Worm (Caenorhabditis elegans): ENCODE measurements around the gene T07E3.3.
A peak's percentile ranks its signal among the peaks of the same experiment; 100 is the strongest.

Gene T07E3.3

ce11 chrIII:6887574-6887973 lies 16.1 kb upstream of the T07E3.3 start (continued):
- TF ChIP-seq ceh-40 (GFP tag; IDR thresholded peaks at IDR 0.05): 0 out of 2 replicates have a peak, but pooled peaks have one; percentile 62
- peak; percentile 46 for TF ChIP-seq tlf-1 (GFP tag; optimal IDR thresholded peaks at IDR 0.05)
- peak; percentile 41 for TF ChIP-seq ztf-26 (tag; optimal IDR thresholded peaks at IDR 0.05)
- TF ChIP-seq nhr-90 (tag; optimal IDR thresholded peaks at IDR 0.05): peak; percentile 86
- TF ChIP-seq ceh-100 (GFP tag; IDR thresholded peaks at IDR 0.05): 0 out of 2 replicates have a peak, but pooled peaks have one; percentile 56
- TF ChIP-seq attf-6 (GFP tag; IDR thresholded peaks at IDR 0.05): no peak
- peak; percentile 40 for TF ChIP-seq nhr-27 (tag; optimal IDR thresholded peaks at IDR 0.05)
- peak; percentile 66 for TF ChIP-seq F52B5.7 (tag; optimal IDR thresholded peaks at IDR 0.05)
- no peak for TF ChIP-seq B0019.2 (GFP tag; conservative IDR thresholded peaks at IDR 0.05)
- TF ChIP-seq F37B4.10 (GFP tag; IDR thresholded peaks at IDR 0.05): 0 out of 2 replicates have a peak, but pooled peaks have one; percentile 62
- TF ChIP-seq bed-1 (GFP tag; IDR thresholded peaks at IDR 0.05): no peak
- TF ChIP-seq K11D2.4 (GFP tag; IDR thresholded peaks at IDR 0.05): no peak; the same call in 1 of the 2 replicates
- TF ChIP-seq Y53G8AR.9 (GFP tag; conservative IDR thresholded peaks at IDR 0.05): peak; percentile 62; the same call in 1 of the 2 replicates
- TF ChIP-seq lin-26 (GFP tag; IDR thresholded peaks at IDR 0.05): peak; percentile 96
- TF ChIP-seq T07F8.4 (tag; optimal IDR thresholded peaks at IDR 0.05): no peak
- no peak for TF ChIP-seq B0336.3 (GFP tag; IDR thresholded peaks at IDR 0.05)
- TF ChIP-seq hmg-1.2 (GFP tag; IDR thresholded peaks at IDR 0.05): peak; percentile 85
- TF ChIP-seq rec-8 (tag; optimal IDR thresholded peaks at IDR 0.05): peak; percentile 36 to 83
- TF ChIP-seq ceh-58 (GFP tag; IDR thresholded peaks at IDR 0.05): no peak
- TF ChIP-seq nhr-120 (GFP tag; IDR thresholded peaks at IDR 0.05): 0 out of 2 replicates have a peak, but pooled peaks have one; percentile 40
- TF ChIP-seq cebp-1 (GFP tag; IDR thresholded peaks at IDR 0.05): no peak
- no peak for TF ChIP-seq cebp-1 (tag; optimal IDR thresholded peaks at IDR 0.05)
- no peak for TF ChIP-seq F10E7.11 (tag; optimal IDR thresholded peaks at IDR 0.05)
- peak; percentile 78 for TF ChIP-seq ztf-18 (tag; optimal IDR thresholded peaks at IDR 0.05)
- peak; percentile 93 for TF ChIP-seq die-1 (tag; optimal IDR thresholded peaks at IDR 0.05)
- TF ChIP-seq snpc-1.1 (tag; optimal IDR thresholded peaks at IDR 0.05; ENCODE audit: insufficient read depth): peak; percentile 40
- TF ChIP-seq zfh-2 (GFP tag; conservative IDR thresholded peaks at IDR 0.05): no peak
- TF ChIP-seq aptf-3 (GFP tag; IDR thresholded peaks at IDR 0.05): no peak
- peak; percentile 81 for TF ChIP-seq snpc-3.4 (tag; optimal IDR thresholded peaks at IDR 0.05)
- TF ChIP-seq ztf-6 (GFP tag; IDR thresholded peaks at IDR 0.05): no peak
- no peak for TF ChIP-seq nhr-179 (tag; optimal IDR thresholded peaks at IDR 0.05)
- peak; percentile 43 for TF ChIP-seq him-1 (tag; optimal IDR thresholded peaks at IDR 0.05)
- 0 out of 2 replicates have a peak, but pooled peaks have one; percentile 62 for TF ChIP-seq lag-1 (GFP tag; IDR thresholded peaks at IDR 0.05)
- TF ChIP-seq K12H6.12 (tag; optimal IDR thresholded peaks at IDR 0.05): peak; percentile 53
- TF ChIP-seq nhr-80 (tag; optimal IDR thresholded peaks at IDR 0.05): peak; percentile 8
- TF ChIP-seq lsl-1 (GFP tag; optimal IDR thresholded peaks at IDR 0.05): peak; percentile 39
- peak; percentile 64 for TF ChIP-seq ekl-4 (GFP tag; IDR thresholded peaks at IDR 0.05)
- no peak for TF ChIP-seq gei-17 (GFP tag; optimal IDR thresholded peaks at IDR 0.05)
- peak; percentile 37; the same call in 1 of the 2 replicates for TF ChIP-seq F33H1.4 (GFP tag; IDR thresholded peaks at IDR 0.05)
- TF ChIP-seq unc-62 (GFP tag; optimal IDR thresholded peaks at IDR 0.05): no peak
- TF ChIP-seq lin-54 (GFP tag; optimal IDR thresholded peaks at IDR 0.05): no peak
- TF ChIP-seq mxl-1 (tag; optimal IDR thresholded peaks at IDR 0.05): peak; percentile 77
- peak; percentile 75 for TF ChIP-seq unc-130 (GFP tag; optimal IDR thresholded peaks at IDR 0.05)
- TF ChIP-seq lin-35 (GFP tag; optimal IDR thresholded peaks at IDR 0.05): peak in 1 of 3 experiments; percentile 60
- TF ChIP-seq let-607 (tag; optimal IDR thresholded peaks at IDR 0.05): peak; percentile 6 to 38
- TF ChIP-seq bed-2 (GFP tag; IDR thresholded peaks at IDR 0.05): no peak
- TF ChIP-seq cebp-2 (GFP tag; IDR thresholded peaks at IDR 0.05): no peak
- peak; percentile 85 for TF ChIP-seq pbrm-1 (GFP tag; IDR thresholded peaks at IDR 0.05)
- TF ChIP-seq F57C9.4 (tag; optimal IDR thresholded peaks at IDR 0.05): no peak

Data from whole organism, young adult.